Fruit fly (Drosophila melanogaster) whole organism, embryonic: ENCODE data around the gene CG32847.

ENCODE experiments used
- Abd-B ChIP-seq: fragments of 200-800 bp; sonication (Bioruptor generic); optimal IDR thresholded peaks from 2 replicates; lab custom pipeline; 2018; ENCODE audit warnings: missing biosample characterization, mild to moderate bottlenecking, missing genetic modification characterization, moderate library complexity
- Aef1 ChIP-seq: fragments of 200-800 bp; sonication (Bioruptor generic); IDR thresholded peaks from 3 replicates; pipeline ENCODE4 v1.3.6; 2022; ENCODE audit warnings: missing biosample characterization, missing genetic modification characterization
- CG10321 ChIP-seq: fragments of 200-800 bp; sonication (Bioruptor generic); IDR thresholded peaks from 2 replicates; pipeline ENCODE4 v1.3.6; 2022; ENCODE audit warnings: missing biosample characterization, missing genetic modification characterization
- CG10431 ChIP-seq: fragments of 200-800 bp; sonication (Bioruptor generic); optimal IDR thresholded peaks from 3 replicates; lab custom pipeline; 2018; ENCODE audit warnings: missing biosample characterization, mild to moderate bottlenecking, missing genetic modification characterization
- CG10462 ChIP-seq: fragments of 200-800 bp; sonication (Bioruptor generic); optimal IDR thresholded peaks from 2 replicates; lab custom pipeline; 2016; ENCODE audit warnings: missing biosample characterization, missing genetic modification characterization
- CG11247 ChIP-seq: fragments of 200-800 bp; sonication (Bioruptor generic); IDR thresholded peaks from 2 replicates; pipeline ENCODE4 v1.3.6; 2022; ENCODE audit warnings: missing biosample characterization, missing genetic modification characterization
- CG12155 ChIP-seq: fragments of 200-800 bp; sonication (Bioruptor generic); optimal IDR thresholded peaks from 3 replicates; lab custom pipeline; 2016; ENCODE audit warnings: missing biosample characterization, missing genetic modification characterization
- CG12391 ChIP-seq: fragments of 200-800 bp; sonication (Bioruptor generic); optimal IDR thresholded peaks from 3 replicates; lab custom pipeline; 2018; ENCODE audit warnings: missing biosample characterization, mild to moderate bottlenecking, missing genetic modification characterization, moderate library complexity
- CG13296 ChIP-seq: fragments of 200-800 bp; sonication (Bioruptor generic); optimal IDR thresholded peaks from 3 replicates; lab custom pipeline; 2018; ENCODE audit warnings: missing biosample characterization, mild to moderate bottlenecking, missing genetic modification characterization
- CG13624 ChIP-seq: fragments of 200-800 bp; sonication (Bioruptor generic); optimal IDR thresholded peaks from 2 replicates; lab custom pipeline; 2016; ENCODE audit warnings: missing biosample characterization, missing genetic modification characterization
- CG3163 ChIP-seq: fragments of 200-800 bp; sonication (Bioruptor generic); optimal IDR thresholded peaks from 3 replicates; lab custom pipeline; 2016; ENCODE audit warnings: missing biosample characterization, missing genetic modification characterization
- CG4617 ChIP-seq: fragments of 200-800 bp; sonication (Bioruptor generic); optimal IDR thresholded peaks from 3 replicates; lab custom pipeline; 2016; ENCODE audit warnings: missing biosample characterization, missing genetic modification characterization, borderline replicate concordance
- CG5953 ChIP-seq: fragments of 200-800 bp; sonication (Bioruptor generic); IDR thresholded peaks from 2 replicates; pipeline ENCODE4 v1.3.6; 2022; ENCODE audit warnings: missing biosample characterization, missing genetic modification characterization
- CG6654 ChIP-seq: fragments of 200-800 bp; sonication (Bioruptor generic); optimal IDR thresholded peaks from 2 replicates; lab custom pipeline; 2017; ENCODE audit warnings: missing biosample characterization, mild to moderate bottlenecking, missing genetic modification characterization
- CG6765 ChIP-seq: fragments of 200-800 bp; sonication (Bioruptor generic); optimal IDR thresholded peaks from 3 replicates; lab custom pipeline; 2017; ENCODE audit warnings: missing biosample characterization, mild to moderate bottlenecking, missing genetic modification characterization
- CG6791 ChIP-seq: fragments of 200-800 bp; sonication (Bioruptor generic); IDR thresholded peaks from 3 replicates; pipeline ENCODE4 v1.3.6; 2022; ENCODE audit warnings: missing biosample characterization, missing genetic modification characterization; ENCODE audit not compliant: partially characterized antibody
- CG8388 ChIP-seq: fragments of 200-800 bp; sonication (Bioruptor generic); optimal IDR thresholded peaks from 2 replicates; lab custom pipeline; 2019; ENCODE audit warnings: missing biosample characterization, mild to moderate bottlenecking, missing genetic modification characterization, moderate library complexity
- CG8924 ChIP-seq: fragments of 200-800 bp; optimal IDR thresholded peaks from 3 replicates; lab custom pipeline; 2019; ENCODE audit warnings: missing biosample characterization, mild to moderate bottlenecking, missing genetic modification characterization, moderate library complexity
- CG8944 ChIP-seq: fragments of 200-800 bp; sonication (Bioruptor generic); optimal IDR thresholded peaks from 3 replicates; lab custom pipeline; 2016; ENCODE audit warnings: missing biosample characterization, missing genetic modification characterization
- CG9437 ChIP-seq: fragments of 200-800 bp; sonication (Bioruptor generic); optimal IDR thresholded peaks from 2 replicates; lab custom pipeline; 2018; ENCODE audit warnings: missing biosample characterization, mild to moderate bottlenecking, missing genetic modification characterization
- CG9932 ChIP-seq: fragments of 200-800 bp; sonication (Bioruptor generic); IDR thresholded peaks from 2 replicates; pipeline ENCODE4 v1.3.6; 2022; ENCODE audit warnings: missing biosample characterization, missing genetic modification characterization
- Chrac-16 ChIP-seq: fragments of 200-800 bp; sonication (Bioruptor generic); optimal IDR thresholded peaks from 3 replicates; lab custom pipeline; 2016; ENCODE audit warnings: missing biosample characterization, missing genetic modification characterization
- Deaf1 ChIP-seq: fragments of 200-800 bp; optimal IDR thresholded peaks from 3 replicates; lab custom pipeline; 2019; ENCODE audit warnings: missing biosample characterization, mild to moderate bottlenecking, missing genetic modification characterization, moderate library complexity
- Dek ChIP-seq: fragments of 200-800 bp; sonication (Bioruptor generic); optimal IDR thresholded peaks from 3 replicates; lab custom pipeline; 2019; ENCODE audit warnings: missing biosample characterization, mild to moderate bottlenecking, missing genetic modification characterization, moderate library complexity
- Drgx ChIP-seq: fragments of 200-800 bp; sonication (Bioruptor generic); IDR thresholded peaks from 2 replicates; pipeline ENCODE4 v1.3.6; 2022; ENCODE audit warnings: missing biosample characterization, missing genetic modification characterization
- E2f1 ChIP-seq: fragments of 200-800 bp; sonication (Bioruptor generic); IDR thresholded peaks from 2 replicates; pipeline ENCODE4 v1.3.6; 2022; ENCODE audit warnings: missing biosample characterization, missing genetic modification characterization
- HLH3B ChIP-seq: fragments of 200-800 bp; sonication (Bioruptor generic); IDR thresholded peaks from 2 replicates; pipeline ENCODE4 v1.3.6; 2022; ENCODE audit warnings: missing biosample characterization, missing genetic modification characterization
- HLH54F ChIP-seq: fragments of 200-800 bp; sonication (Bioruptor generic); optimal IDR thresholded peaks from 3 replicates; lab custom pipeline; 2016; ENCODE audit warnings: missing biosample characterization, missing genetic modification characterization
- HLHmδ ChIP-seq: fragments of 200-800 bp; sonication (Bioruptor generic); optimal IDR thresholded peaks from 2 replicates; lab custom pipeline; 2018; ENCODE audit warnings: missing biosample characterization, mild to moderate bottlenecking, missing genetic modification characterization, moderate library complexity
- Sox100B ChIP-seq: fragments of 200-800 bp; sonication (Bioruptor generic); optimal IDR thresholded peaks from 3 replicates; lab custom pipeline; 2018; ENCODE audit warnings: missing biosample characterization, mild to moderate bottlenecking, missing genetic modification characterization
- Sox102F ChIP-seq: fragments of 200-800 bp; sonication (Bioruptor generic); optimal IDR thresholded peaks from 2 replicates; lab custom pipeline; 2018; ENCODE audit warnings: missing biosample characterization, mild to moderate bottlenecking, missing genetic modification characterization, moderate library complexity
- Sry-β ChIP-seq: fragments of 200-800 bp; sonication (Bioruptor generic); optimal IDR thresholded peaks from 2 replicates; lab custom pipeline; 2018; ENCODE audit warnings: missing biosample characterization, mild to moderate bottlenecking, missing genetic modification characterization, moderate library complexity
- Sry-δ ChIP-seq: fragments of 200-800 bp; sonication (Bioruptor generic); optimal IDR thresholded peaks from 2 replicates; lab custom pipeline; 2016; ENCODE audit warnings: missing biosample characterization, missing genetic modification characterization
- Ssrp ChIP-seq: fragments of 200-800 bp; sonication (Bioruptor generic); optimal IDR thresholded peaks from 2 replicates; lab custom pipeline; 2018; ENCODE audit warnings: missing biosample characterization, mild to moderate bottlenecking, missing genetic modification characterization, moderate library complexity
- Stat92E ChIP-seq, 3 experiments: fragments of >200 bp in 2 of 3; fragments of 200-800 bp in 1 of 3; sonication (Bioruptor generic) in 1 of 3; optimal IDR thresholded peaks; 2 replicates each; lab custom pipeline; 2017 to 2019; ENCODE audit warnings: missing biosample characterization in 3 of 3, missing genetic modification characterization in 3 of 3, mild to moderate bottlenecking in 1 of 3, moderate library complexity in 1 of 3
- Trl ChIP-seq, 3 experiments: fragments of >200 bp in 2 of 3; fragments of 200-800 bp in 1 of 3; sonication (Bioruptor generic) in 1 of 3; optimal IDR thresholded peaks; 2 replicates in 1 of 3; 3 replicates in 2 of 3; lab custom pipeline; 2016 to 2017; ENCODE audit warnings: missing biosample characterization in 1 of 3, missing genetic modification characterization in 1 of 3
- al ChIP-seq: fragments of 200-800 bp; sonication (Bioruptor generic); IDR thresholded peaks from 2 replicates; pipeline ENCODE4 v1.3.6; 2022; ENCODE audit warnings: missing biosample characterization, missing genetic modification characterization
- ara ChIP-seq: fragments of 200-800 bp; sonication (Bioruptor generic); IDR thresholded peaks from 2 replicates; pipeline ENCODE4 v1.3.6; 2022; ENCODE audit warnings: missing biosample characterization, missing genetic modification characterization
- crol ChIP-seq: fragments of 200-800 bp; sonication (Bioruptor generic); IDR thresholded peaks from 2 replicates; pipeline ENCODE4 v1.3.6; 2022; ENCODE audit warnings: missing biosample characterization, missing genetic modification characterization
- dmrt11E ChIP-seq: fragments of 200-800 bp; sonication (Bioruptor generic); optimal IDR thresholded peaks from 3 replicates; lab custom pipeline; 2018; ENCODE audit warnings: missing biosample characterization, mild to moderate bottlenecking, missing genetic modification characterization, moderate library complexity
- gcm ChIP-seq: fragments of 200-800 bp; sonication (Bioruptor generic); optimal IDR thresholded peaks from 2 replicates; lab custom pipeline; 2019; ENCODE audit warnings: missing biosample characterization, mild to moderate bottlenecking, missing genetic modification characterization, moderate library complexity
- hbn ChIP-seq: fragments of 200-800 bp; sonication (Bioruptor generic); IDR thresholded peaks from 2 replicates; pipeline ENCODE4 v1.3.6; 2022; ENCODE audit warnings: missing biosample characterization, missing genetic modification characterization; ENCODE audit not compliant: partially characterized antibody
- lab ChIP-seq: fragments of 200-800 bp; sonication (Bioruptor generic); optimal IDR thresholded peaks from 3 replicates; lab custom pipeline; 2017; ENCODE audit warnings: missing biosample characterization, missing genetic modification characterization, mild to moderate bottlenecking, moderate library complexity, missing genetic modification reagents
- nau ChIP-seq: fragments of 200-800 bp; sonication (Bioruptor generic); optimal IDR thresholded peaks from 3 replicates; lab custom pipeline; 2017; ENCODE audit warnings: missing biosample characterization, mild to moderate bottlenecking, missing genetic modification characterization, missing genetic modification reagents
- shn ChIP-seq: fragments of 200-800 bp; sonication (Bioruptor generic); optimal IDR thresholded peaks from 3 replicates; lab custom pipeline; 2016; ENCODE audit warnings: missing biosample characterization, missing genetic modification characterization
- slp2 ChIP-seq: fragments of 200-800 bp; sonication (Bioruptor generic); optimal IDR thresholded peaks from 2 replicates; lab custom pipeline; 2016; ENCODE audit warnings: missing biosample characterization, missing genetic modification characterization
- sob ChIP-seq: fragments of 200-800 bp; sonication (Bioruptor generic); IDR thresholded peaks from 2 replicates; pipeline ENCODE4 v1.3.6; 2022; ENCODE audit warnings: missing biosample characterization, missing genetic modification characterization
- sr ChIP-seq: fragments of 200-800 bp; sonication (Bioruptor generic); IDR thresholded peaks from 3 replicates; pipeline ENCODE4 v1.3.6; 2022; ENCODE audit warnings: missing biosample characterization, missing genetic modification characterization

The CG32847 gene

dm6 chr3L:15104849-15105555, 16.4 kb upstream of the CG32847 start (continued):
- TF ChIP-seq Sry-β (no peak), CG8944 (peak; percentile 49), Abd-B (GFP tag; lab: Kevin White, UChicago) (peak; percentile 26), CG6654 (GFP tag; lab: Kevin White, UChicago) (no peak), CG13296 (GFP tag; lab: Kevin White, UChicago) (peak; percentile 46), crol (GFP tag; lab: Robert Waterston, UW) (peak; percentile 77), Sox102F (GFP tag; lab: Kevin White, UChicago) (peak; percentile 71), CG12391 (tag; lab: Kevin White, UChicago) (peak; percentile 62), CG5953 (GFP tag; lab: Robert Waterston, UW) (peak; percentile 13; the same call in 1 of the 2 replicates), CG8388 (GFP tag; lab: Kevin White, UChicago) (peak; percentile 27), Ssrp (peak; percentile 51), CG10431 (GFP tag; lab: Kevin White, UChicago) (no peak), CG11247 (GFP tag; lab: Robert Waterston, UW) (peak; percentile 51), HLHmδ (GFP tag; lab: Kevin White, UChicago) (no peak), CG9932 (peak; percentile 60), CG6765 (GFP tag; lab: Kevin White, UChicago) (no peak), lab (GFP tag; lab: Kevin White, UChicago) (peak; percentile 69), slp2 (peak; percentile 50), sob (GFP tag; lab: Robert Waterston, UW) (peak; percentile 75), CG13624 (GFP tag; lab: Kevin White, UChicago) (peak; percentile 74), HLH3B (peak; percentile 36; the same call in 1 of the 2 replicates), CG10321 (GFP tag; lab: Robert Waterston, UW) (no peak), CG4617 (GFP tag; lab: Kevin White, UChicago) (no peak), Sox100B (peak; percentile 50), HLH54F (GFP tag; lab: Kevin White, UChicago) (peak; percentile 52), CG3163 (GFP tag; lab: Kevin White, UChicago) (peak; percentile 9), E2f1 (GFP tag; lab: Robert Waterston, UW) (0 out of 2 replicates have a peak, but pooled peaks have one; percentile 16), hbn (GFP tag; lab: Robert Waterston, UW) (no peak; the same call in 1 of the 2 replicates), CG6791 (no peak), nau (GFP tag; lab: Kevin White, UChicago) (peak; percentile 10), Chrac-16 (GFP tag; lab: Kevin White, UChicago) (peak; percentile 36), dmrt11E (no peak), Trl (optimal IDR thresholded peaks at IDR 0.05; lab: Kevin White, UChicago) (no peak), Trl (GFP tag; optimal IDR thresholded peaks at IDR 0.05; lab: Kevin White, UChicago) (peak; percentile 20), Deaf1 (tag; lab: Kevin White, UChicago) (no peak), ara (peak; percentile 21; the same call in 1 of the 2 replicates), Sry-δ (GFP tag; lab: Kevin White, UChicago) (peak; percentile 17), CG8924 (tag; lab: Kevin White, UChicago) (peak; percentile 37), al (peak; percentile 38; the same call in 1 of the 2 replicates), CG10462 (GFP tag; lab: Kevin White, UChicago) (no peak), Aef1 (GFP tag; lab: Robert Waterston, UW) (peak; percentile 35), sr (GFP tag; lab: Robert Waterston, UW) (no peak), CG12155 (GFP tag; lab: Kevin White, UChicago) (peak; percentile 45), gcm (peak; percentile 6), Stat92E (GFP tag; optimal IDR thresholded peaks at IDR 0.05; lab: Kevin White, UChicago) (no peak), shn (GFP tag; lab: Kevin White, UChicago) (peak; percentile 64), Dek (no peak), CG9437 (peak; percentile 32), Drgx (GFP tag; lab: Robert Waterston, UW) (peak; percentile 86)
